Fruit fly (Drosophila melanogaster) S2 (cell line): ENCODE measurements around the gene CG44362.

Source experiments
- CG8478 ChIP-seq: fragments of >200 bp; optimal IDR thresholded peaks from 2 replicates; lab custom pipeline; 2018
- CTCF ChIP-seq, 2 experiments: fragments of >200 bp; optimal IDR thresholded peaks; 2 replicates each; lab custom pipeline; 2018

dm6 chr3L:11444861-11445260 lies 47.5 kb downstream of the CG44362 start, which contains the start of gene CG7557:
- TF ChIP-seq CTCF (optimal IDR thresholded peaks at IDR 0.05; lab: Kevin White, UChicago), result no peak
- no peak for TF ChIP-seq CG8478 (lab: Kevin White, UChicago)
